Worm (Caenorhabditis elegans) whole organism, L4/young adult: ENCODE data around the gene srj-1.
A peak's percentile ranks its signal among the peaks of the same experiment; 100 is the strongest.

ENCODE experiments used
- W03F9.2 ChIP-seq: fragments of 150-350 bp; optimal IDR thresholded peaks from 2 replicates; lab custom pipeline; 2014; ENCODE audit warnings: missing biosample characterization, missing genetic modification characterization
- dao-5 ChIP-seq: sonication (generic microtip); optimal IDR thresholded peaks from 2 replicates; lab custom pipeline; 2016; ENCODE audit warnings: missing genotype, missing genetic modification characterization, moderate library complexity, missing compliant biosample characterization
- him-1 ChIP-seq: sonication (generic microtip); optimal IDR thresholded peaks from 2 replicates; lab custom pipeline; 2016; ENCODE audit warnings: missing genotype, missing genetic modification reagents, missing genetic modification characterization, missing compliant biosample characterization

The srj-1 gene

DNA sequence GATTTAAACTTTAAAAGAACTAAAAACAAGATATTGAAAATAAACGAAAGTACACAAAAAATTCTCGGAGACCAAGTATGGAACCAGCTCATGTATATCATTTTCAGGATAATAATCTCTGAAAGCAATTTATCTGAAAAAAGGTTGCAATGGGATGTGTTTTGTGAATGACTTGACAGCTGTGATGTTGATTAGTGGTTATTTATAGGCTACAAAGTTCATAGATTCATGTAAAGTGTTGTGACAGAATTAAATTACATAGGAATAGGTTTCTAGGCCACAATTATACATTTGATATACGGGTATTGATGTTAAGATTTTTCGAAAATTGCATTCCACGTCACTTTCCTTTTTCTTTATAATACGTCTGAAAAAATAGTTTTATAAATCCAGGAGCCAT lies at the start of gene srj-1:
Gene srj-1, minus strand, starts transcription at position 101 of the 400 bp plus-strand sequence.
- TF ChIP-seq W03F9.2 (tag; lab: Kevin White, UChicago): no peak
- TF ChIP-seq dao-5 (tag; lab: Kevin White, UChicago): no peak
- no peak for TF ChIP-seq him-1 (tag; lab: Kevin White, UChicago)

DNA sequence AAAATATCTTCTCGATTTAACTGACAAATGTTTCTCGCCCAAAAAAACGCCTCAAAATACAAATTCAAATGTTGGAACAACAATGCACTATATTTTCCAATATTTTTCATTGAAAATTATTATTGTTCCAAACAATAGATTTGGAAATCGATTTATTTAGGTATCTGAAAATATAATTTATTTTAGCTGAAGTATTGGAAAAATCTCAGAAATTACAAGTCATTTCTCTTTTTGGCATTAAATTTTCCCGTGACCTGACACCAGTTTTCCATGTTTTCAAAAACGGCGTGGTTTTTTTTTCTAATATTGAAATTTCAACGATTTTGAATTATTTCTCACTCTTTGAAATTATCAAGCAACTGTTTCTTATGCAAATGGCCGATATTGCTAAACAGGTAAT lies 47.9 kb upstream of the srj-1 start, which contains the start of gene spe-17:
Gene spe-17, plus strand, starts transcription at position 301 of the 400 bp plus-strand sequence.
- TF ChIP-seq him-1 (tag; lab: Kevin White, UChicago): no peak
- no peak for TF ChIP-seq dao-5 (tag; lab: Kevin White, UChicago)
- no peak for TF ChIP-seq W03F9.2 (tag; lab: Kevin White, UChicago)

- no peak for TF ChIP-seq him-1 (tag; lab: Kevin White, UChicago)
Measured at ce11 chrIV:12012439-12013003, 47.3 kb upstream of the srj-1 start.

- TF ChIP-seq dao-5 (tag; lab: Kevin White, UChicago): no peak
- TF ChIP-seq him-1 (tag; lab: Kevin White, UChicago): no peak
- no peak for TF ChIP-seq W03F9.2 (tag; lab: Kevin White, UChicago)
Measured at ce11 chrIV:12010859-12011258, 45.6 kb upstream of the srj-1 start, which contains the start of the genes ZK617.26 and unc-22. TSS of gene ZK617.26 (minus strand) at chrIV:12010959. TSS of gene unc-22 (minus strand) at chrIV:12011007.

DNA sequence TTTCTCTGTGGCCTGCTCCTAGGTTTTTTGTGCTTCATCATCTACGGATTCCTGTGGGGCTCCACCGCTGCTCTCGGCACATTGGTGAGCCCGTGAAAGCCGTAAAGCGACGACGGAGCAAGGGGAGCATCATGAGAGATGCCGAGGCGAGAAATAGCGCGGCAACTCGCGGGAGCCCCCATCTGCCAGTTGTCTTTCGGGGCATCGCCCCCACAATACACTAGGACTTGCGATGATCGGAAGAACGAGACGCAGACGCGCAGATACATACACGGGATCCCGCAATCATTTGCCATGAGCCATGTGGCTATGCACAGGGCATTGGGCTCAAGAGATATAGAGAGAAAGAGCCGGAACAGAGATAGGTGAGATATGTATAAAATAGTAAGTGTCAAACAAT lies 45.1 kb upstream of the srj-1 start:
- TF ChIP-seq dao-5 (tag; lab: Kevin White, UChicago): no peak
- TF ChIP-seq him-1 (tag; lab: Kevin White, UChicago): no peak
- TF ChIP-seq W03F9.2 (tag; lab: Kevin White, UChicago): no peak

DNA sequence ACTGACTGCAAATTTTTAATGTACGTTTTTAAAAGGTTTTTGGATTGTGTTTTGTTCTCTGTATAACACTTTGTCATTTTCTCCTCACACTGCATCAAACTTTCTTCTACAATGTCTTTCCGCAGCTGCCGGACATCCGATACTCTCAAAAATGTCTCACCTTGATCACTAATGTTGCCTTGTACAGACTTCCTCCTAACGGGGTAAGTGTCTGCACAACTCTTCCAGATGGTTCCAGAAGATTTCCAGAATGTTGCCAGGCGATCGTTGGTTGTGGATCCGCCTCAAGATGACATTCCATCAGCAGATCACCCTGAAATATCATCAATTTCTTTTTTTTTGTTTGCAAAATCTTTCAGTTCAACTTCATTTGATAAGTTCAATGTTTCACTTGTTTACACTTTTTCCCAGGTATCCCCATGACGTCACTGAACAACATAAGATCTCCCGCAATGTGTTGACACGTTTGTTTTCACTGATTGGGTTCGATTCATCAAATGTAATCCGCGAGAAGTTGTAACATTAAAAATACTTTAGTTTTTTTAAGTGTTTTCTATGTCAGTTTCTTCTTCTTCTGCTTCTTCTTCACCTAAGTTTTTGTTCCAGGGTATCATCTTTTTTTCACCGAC lies 43.9 kb upstream of the srj-1 start:
- TF ChIP-seq W03F9.2 (tag; lab: Kevin White, UChicago): no peak
- no peak for TF ChIP-seq him-1 (tag; lab: Kevin White, UChicago)
- no peak for TF ChIP-seq dao-5 (tag; lab: Kevin White, UChicago)

DNA sequence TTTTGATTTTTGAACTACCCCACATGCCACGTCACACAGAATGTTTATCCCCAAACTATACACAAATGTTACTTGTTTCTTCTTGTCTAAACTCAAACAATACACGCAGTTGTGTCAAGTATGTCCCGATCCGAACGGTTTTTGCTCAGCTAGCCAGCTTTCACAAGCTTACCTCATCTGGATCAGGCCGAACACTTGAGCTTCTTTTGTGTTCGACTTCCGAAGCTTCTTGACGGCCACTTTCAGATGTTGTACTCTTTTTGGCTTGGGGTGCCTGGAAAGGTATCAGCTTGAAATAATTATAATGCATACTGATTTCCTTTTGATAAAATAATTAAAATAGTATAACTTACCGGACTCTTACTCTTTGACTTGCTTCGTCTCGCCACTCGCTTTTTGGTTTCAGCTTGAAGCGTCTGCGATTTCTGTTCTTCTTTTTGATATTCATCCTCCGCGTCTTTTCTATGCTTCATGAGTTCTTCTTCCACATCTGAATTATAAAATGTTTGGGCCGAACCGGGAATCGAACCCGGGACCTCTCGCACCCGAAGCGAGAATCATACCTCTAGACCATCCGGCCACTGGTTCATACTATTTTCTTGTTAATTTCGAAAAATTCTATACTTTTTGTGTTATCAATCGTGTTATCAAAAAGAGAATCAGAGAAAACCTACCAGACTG lies 40.0 kb upstream of the srj-1 start:
- TF ChIP-seq dao-5 (tag; lab: Kevin White, UChicago) (no peak), him-1 (tag; lab: Kevin White, UChicago) (no peak), W03F9.2 (tag; lab: Kevin White, UChicago) (no peak)

ce11 chrIV:11986407-11986806 lies 21.2 kb upstream of the srj-1 start:
- TF ChIP-seq W03F9.2 (tag; lab: Kevin White, UChicago): no peak
- TF ChIP-seq him-1 (tag; lab: Kevin White, UChicago): no peak
- no peak for TF ChIP-seq dao-5 (tag; lab: Kevin White, UChicago)

ce11 chrIV:11970171-11970570 lies 4.9 kb upstream of the srj-1 start, which contains the start of gene ZK829.9:
TSS of gene ZK829.9 (plus strand) at chrIV:11970534.
- TF ChIP-seq W03F9.2 (tag; lab: Kevin White, UChicago) (no peak), him-1 (tag; lab: Kevin White, UChicago) (no peak), dao-5 (tag; lab: Kevin White, UChicago) (no peak)

- TF ChIP-seq him-1 (tag; lab: Kevin White, UChicago) (no peak), W03F9.2 (tag; lab: Kevin White, UChicago) (peak; percentile 41)
Measured at ce11 chrIV:11961485-11962255, 3.6 kb downstream of the srj-1 start, which contains the start of gene ZK829.7. TSS of gene ZK829.7 (minus strand) at chrIV:11961535.

- no peak for TF ChIP-seq dao-5 (tag; lab: Kevin White, UChicago)
- TF ChIP-seq W03F9.2 (tag; lab: Kevin White, UChicago): no peak
- TF ChIP-seq him-1 (tag; lab: Kevin White, UChicago): no peak
Measured at ce11 chrIV:11959573-11959972, 5.7 kb downstream of the srj-1 start, which contains the start of gene tgt-1. TSS of gene tgt-1 (minus strand) at chrIV:11959804.

- TF ChIP-seq dao-5 (tag; lab: Kevin White, UChicago) (no peak), him-1 (tag; lab: Kevin White, UChicago) (no peak), W03F9.2 (tag; lab: Kevin White, UChicago) (no peak)
Measured at ce11 chrIV:11957074-11957473, 8.2 kb downstream of the srj-1 start.

DNA sequence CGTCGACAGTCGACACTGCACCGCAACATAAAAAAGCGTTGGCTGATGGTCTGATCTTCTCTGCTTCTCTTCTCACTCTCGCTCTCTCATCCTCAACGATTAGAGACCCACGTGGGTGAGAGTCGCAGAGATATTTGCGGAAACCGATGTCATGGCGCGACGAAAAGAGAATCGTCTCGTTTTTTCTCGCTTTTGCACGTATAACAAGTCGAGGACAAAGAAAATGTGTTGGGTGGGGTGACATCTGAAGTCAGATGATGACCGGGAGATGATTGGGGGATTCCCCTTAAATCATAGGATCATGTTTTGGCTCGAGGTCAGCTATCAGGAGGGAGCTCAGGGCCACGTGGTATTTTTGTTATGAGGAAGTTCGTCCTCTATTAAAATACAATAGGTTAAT lies 8.8 kb downstream of the srj-1 start:
- TF ChIP-seq dao-5 (tag; lab: Kevin White, UChicago) (no peak), W03F9.2 (tag; lab: Kevin White, UChicago) (no peak), him-1 (tag; lab: Kevin White, UChicago) (no peak)
